Fruit fly (Drosophila melanogaster): ENCODE data around the gene upd2.

DNA sequence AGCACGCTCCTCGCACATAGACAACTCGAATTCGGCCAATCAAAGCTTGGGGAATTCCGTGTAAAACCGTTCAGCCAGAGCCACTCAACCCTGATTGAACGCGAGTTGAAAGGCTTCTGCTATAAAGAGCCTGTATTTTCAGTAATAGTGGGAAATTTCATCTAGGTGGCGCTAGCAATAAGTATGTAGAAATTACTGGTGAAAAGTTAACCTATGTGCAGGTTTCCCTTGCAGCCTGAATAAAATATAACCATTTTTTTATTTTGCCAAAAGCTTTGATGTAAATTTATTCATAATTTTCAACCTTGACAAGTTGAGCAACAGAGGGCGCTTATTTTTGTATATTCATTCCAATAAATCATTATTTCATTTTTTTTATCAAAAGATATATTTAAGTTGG is 4.6 kb downstream of the upd2 start:
- TF ChIP-seq pan (optimal IDR thresholded peaks at IDR 0.05) (no peak), psq (optimal IDR thresholded peaks at IDR 0.05) (no peak), usp (GFP tag; optimal IDR thresholded peaks at IDR 0.05) (no peak), Dll (optimal IDR thresholded peaks at IDR 0.05) (no peak)

Data from whole organism.